Fruit fly (Drosophila melanogaster): ENCODE data around the gene Spc25.

DNA sequence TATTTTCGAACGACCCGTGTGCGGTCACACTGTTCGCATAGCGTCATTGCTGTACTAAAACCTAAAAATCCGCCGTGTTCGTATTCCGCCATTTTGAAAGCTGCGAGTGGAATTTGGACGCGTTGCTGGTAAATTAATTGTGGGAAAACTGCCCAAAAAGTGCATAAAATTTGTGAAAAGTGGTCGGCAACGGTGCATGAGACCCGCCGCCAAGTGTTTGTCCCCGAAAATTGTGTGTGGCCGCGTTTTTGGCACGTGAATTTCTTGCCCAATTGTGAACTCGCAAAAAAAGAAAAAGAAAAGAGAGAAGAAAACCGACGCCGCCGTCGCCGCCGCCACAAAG is 50.0 kb downstream of the Spc25 start, which contains the start of gene CtBP:
- TF ChIP-seq CG9705 (GFP tag; optimal IDR thresholded peaks at IDR 0.05) = no peak
- TF ChIP-seq h (GFP tag; optimal IDR thresholded peaks at IDR 0.05) = no peak
- no peak for TF ChIP-seq HLH106 (tag; optimal IDR thresholded peaks at IDR 0.05)
- no peak for TF ChIP-seq Hr83 (GFP tag; optimal IDR thresholded peaks at IDR 0.05; ENCODE audit: poor library complexity, severe bottlenecking)
- no peak for TF ChIP-seq usp (GFP tag; optimal IDR thresholded peaks at IDR 0.05)
- no peak for TF ChIP-seq dmrt93B (GFP tag; optimal IDR thresholded peaks at IDR 0.05)
- no peak for TF ChIP-seq woc (GFP tag; optimal IDR thresholded peaks at IDR 0.05)
- TF ChIP-seq Myc (optimal IDR thresholded peaks at IDR 0.05) = no peak
- no peak for TF ChIP-seq br (GFP tag; optimal IDR thresholded peaks at IDR 0.05)

Measured in whole organism, wandering third instar larva.